Fruit fly (Drosophila melanogaster) whole organism, embryonic: Measurements from ENCODE around the gene SkpA.
A peak's percentile ranks its signal among the peaks of the same experiment; 100 is the strongest.

ENCODE experiments used
- Ada2b ChIP-seq: fragments of 200-800 bp; sonication (Bioruptor generic); IDR thresholded peaks from 2 replicates; pipeline ENCODE4 v1.3.6; 2022; ENCODE audit warnings: missing biosample characterization, missing genetic modification characterization
- Asciz ChIP-seq: fragments of 200-800 bp; sonication (Bioruptor generic); optimal IDR thresholded peaks from 2 replicates; lab custom pipeline; 2017; ENCODE audit warnings: missing biosample characterization, mild to moderate bottlenecking, missing genetic modification characterization, missing genetic modification reagents
- CG10267 ChIP-seq: fragments of 200-800 bp; sonication (Bioruptor generic); optimal IDR thresholded peaks from 2 replicates; lab custom pipeline; 2018; ENCODE audit warnings: missing biosample characterization, mild to moderate bottlenecking, missing genetic modification characterization, moderate library complexity
- CG10565 ChIP-seq: fragments of 200-800 bp; sonication (Bioruptor generic); optimal IDR thresholded peaks from 3 replicates; lab custom pipeline; 2016; ENCODE audit warnings: missing biosample characterization, mild to moderate bottlenecking, missing genetic modification characterization
- CG11560 ChIP-seq: fragments of 200-800 bp; sonication (Bioruptor generic); IDR thresholded peaks from 3 replicates; pipeline ENCODE4 v1.3.6; 2022; ENCODE audit warnings: missing biosample characterization, missing genetic modification characterization
- CG12299 ChIP-seq: fragments of 200-800 bp; sonication (Bioruptor generic); optimal IDR thresholded peaks from 2 replicates; lab custom pipeline; 2018; ENCODE audit warnings: missing biosample characterization, mild to moderate bottlenecking, missing genetic modification characterization
- CG2202 ChIP-seq: fragments of 200-800 bp; sonication (Bioruptor generic); optimal IDR thresholded peaks from 2 replicates; lab custom pipeline; 2018; ENCODE audit warnings: missing biosample characterization, mild to moderate bottlenecking, missing genetic modification characterization
- CG2889 ChIP-seq: fragments of 200-800 bp; sonication (Bioruptor generic); IDR thresholded peaks from 3 replicates; pipeline ENCODE4 v1.3.6; 2022; ENCODE audit warnings: missing biosample characterization, missing genetic modification characterization
- CG30020 ChIP-seq: fragments of 200-800 bp; optimal IDR thresholded peaks from 2 replicates; lab custom pipeline; 2019; ENCODE audit warnings: missing biosample characterization, mild to moderate bottlenecking, missing genetic modification characterization, moderate library complexity
- CG3065 ChIP-seq: fragments of 200-800 bp; sonication (Bioruptor generic); optimal IDR thresholded peaks from 2 replicates; lab custom pipeline; 2016; ENCODE audit warnings: missing biosample characterization, missing genetic modification characterization
- CG34422 ChIP-seq: fragments of 200-800 bp; sonication (Bioruptor generic); IDR thresholded peaks from 3 replicates; pipeline ENCODE4 v1.3.6; 2022; ENCODE audit warnings: missing biosample characterization, missing genetic modification characterization
- CG4617 ChIP-seq: fragments of 200-800 bp; sonication (Bioruptor generic); optimal IDR thresholded peaks from 3 replicates; lab custom pipeline; 2016; ENCODE audit warnings: missing biosample characterization, missing genetic modification characterization, borderline replicate concordance
- CG7372 ChIP-seq: fragments of 200-800 bp; sonication (Bioruptor generic); IDR thresholded peaks from 2 replicates; pipeline ENCODE4 v1.3.6; 2022; ENCODE audit warnings: missing biosample characterization, missing genetic modification characterization
- CG8388 ChIP-seq: fragments of 200-800 bp; sonication (Bioruptor generic); optimal IDR thresholded peaks from 2 replicates; lab custom pipeline; 2019; ENCODE audit warnings: missing biosample characterization, mild to moderate bottlenecking, missing genetic modification characterization, moderate library complexity
- CG8944 ChIP-seq: fragments of 200-800 bp; sonication (Bioruptor generic); optimal IDR thresholded peaks from 3 replicates; lab custom pipeline; 2016; ENCODE audit warnings: missing biosample characterization, missing genetic modification characterization
- CTCF ChIP-seq: fragments of 200-800 bp; sonication (Bioruptor generic); optimal IDR thresholded peaks from 2 replicates; lab custom pipeline; 2017; ENCODE audit warnings: missing biosample characterization, mild to moderate bottlenecking, missing genetic modification characterization, moderate library complexity
- D19B ChIP-seq: fragments of 200-800 bp; sonication (Bioruptor generic); optimal IDR thresholded peaks from 2 replicates; lab custom pipeline; 2017; ENCODE audit warnings: missing biosample characterization, mild to moderate bottlenecking, missing genetic modification characterization
- Dp ChIP-seq: fragments of 200-800 bp; sonication (Bioruptor generic); optimal IDR thresholded peaks from 2 replicates; lab custom pipeline; 2018; ENCODE audit warnings: missing biosample characterization, mild to moderate bottlenecking, missing genetic modification characterization, moderate library complexity
- Dref ChIP-seq: fragments of 200-800 bp; sonication (Bioruptor generic); IDR thresholded peaks from 2 replicates; pipeline ENCODE4 v1.3.6; 2022; ENCODE audit warnings: missing biosample characterization, missing genetic modification characterization
- Ets97D ChIP-seq: fragments of 200-800 bp; sonication (Bioruptor generic); optimal IDR thresholded peaks from 3 replicates; lab custom pipeline; 2016; ENCODE audit warnings: missing biosample characterization, missing genetic modification characterization
- Fer2 ChIP-seq: fragments of 200-800 bp; sonication (Bioruptor generic); optimal IDR thresholded peaks from 2 replicates; lab custom pipeline; 2018; ENCODE audit warnings: missing biosample characterization, mild to moderate bottlenecking, missing genetic modification characterization, moderate library complexity
- Hr3 ChIP-seq: fragments of 200-800 bp; sonication (Bioruptor generic); optimal IDR thresholded peaks from 3 replicates; lab custom pipeline; 2016; ENCODE audit warnings: missing biosample characterization, missing genetic modification characterization
- Max ChIP-seq: fragments of 200-800 bp; sonication (Bioruptor generic); optimal IDR thresholded peaks from 2 replicates; lab custom pipeline; 2016; ENCODE audit warnings: missing biosample characterization, mild to moderate bottlenecking, missing genetic modification characterization
- Med ChIP-seq: fragments of 200-800 bp; sonication (Bioruptor generic); peaks from one replicate; lab custom pipeline; 2016; ENCODE audit warnings: missing biosample characterization, missing genetic modification characterization, mild to moderate bottlenecking, inconsistent platforms, moderate library complexity
- Oli ChIP-seq: fragments of 200-800 bp; sonication (Bioruptor generic); optimal IDR thresholded peaks from 2 replicates; lab custom pipeline; 2018; ENCODE audit warnings: missing biosample characterization, mild to moderate bottlenecking, missing genetic modification characterization, moderate library complexity
- Pdp1 ChIP-seq, 2 experiments: fragments of 200-800 bp; sonication (Bioruptor generic); optimal IDR thresholded peaks; 3 replicates each; lab custom pipeline; 2016; ENCODE audit warnings: missing biosample characterization in 2 of 2, missing genetic modification characterization in 2 of 2, mild to moderate bottlenecking in 1 of 2, moderate library complexity in 1 of 2
- TFAM ChIP-seq: fragments of 200-800 bp; sonication (Bioruptor generic); optimal IDR thresholded peaks from 2 replicates; lab custom pipeline; 2017; ENCODE audit warnings: missing biosample characterization, missing genetic modification characterization, inconsistent platforms
- Trl ChIP-seq, 3 experiments: fragments of >200 bp in 2 of 3; fragments of 200-800 bp in 1 of 3; sonication (Bioruptor generic) in 1 of 3; optimal IDR thresholded peaks; 2 replicates in 1 of 3; 3 replicates in 2 of 3; lab custom pipeline; 2016 to 2017; ENCODE audit warnings: missing biosample characterization in 1 of 3, missing genetic modification characterization in 1 of 3
- Xrp1 ChIP-seq: fragments of 200-800 bp; sonication (Bioruptor generic); IDR thresholded peaks from 2 replicates; pipeline ENCODE4 v1.3.6; 2022; ENCODE audit warnings: missing biosample characterization, missing genetic modification characterization
- YL-1 ChIP-seq: fragments of 200-800 bp; sonication (Bioruptor generic); optimal IDR thresholded peaks from 3 replicates; lab custom pipeline; 2017; ENCODE audit warnings: missing biosample characterization, mild to moderate bottlenecking, missing genetic modification characterization
- ase ChIP-seq: fragments of 200-800 bp; sonication (Bioruptor generic); IDR thresholded peaks from 3 replicates; pipeline ENCODE4 v1.3.6; 2022; ENCODE audit warnings: missing biosample characterization, missing genetic modification characterization
- ash1 ChIP-seq: fragments of 200-800 bp; sonication (Bioruptor generic); optimal IDR thresholded peaks from 2 replicates; lab custom pipeline; 2018; ENCODE audit warnings: missing biosample characterization, mild to moderate bottlenecking, missing genetic modification characterization
- az2 ChIP-seq: fragments of 200-800 bp; sonication (Bioruptor generic); optimal IDR thresholded peaks from 3 replicates; lab custom pipeline; 2016; ENCODE audit warnings: missing biosample characterization, missing genetic modification characterization
- cato ChIP-seq: fragments of 200-800 bp; sonication (Bioruptor generic); optimal IDR thresholded peaks from 2 replicates; lab custom pipeline; 2016; ENCODE audit warnings: missing biosample characterization, missing genetic modification characterization, borderline replicate concordance
- da ChIP-seq: fragments of 200-800 bp; sonication (Bioruptor generic); optimal IDR thresholded peaks from 2 replicates; lab custom pipeline; 2016; ENCODE audit warnings: missing biosample characterization, missing genetic modification characterization
- ewg ChIP-seq: fragments of 200-800 bp; sonication (Bioruptor generic); optimal IDR thresholded peaks from 3 replicates; lab custom pipeline; 2017; ENCODE audit warnings: mild to moderate bottlenecking, missing biosample characterization, missing genetic modification reagents, missing genetic modification characterization
- gsb-n ChIP-seq: fragments of 200-800 bp; sonication (Bioruptor generic); optimal IDR thresholded peaks from 3 replicates; lab custom pipeline; 2018; ENCODE audit warnings: missing biosample characterization, mild to moderate bottlenecking, missing genetic modification characterization
- hb ChIP-seq: fragments of 200-800 bp; sonication (Bioruptor generic); IDR thresholded peaks from 3 replicates; pipeline ENCODE4 v1.3.6; 2022; ENCODE audit warnings: missing biosample characterization, missing genetic modification characterization; ENCODE audit not compliant: partially characterized antibody
- knrl ChIP-seq: fragments of 200-800 bp; sonication (Bioruptor generic); IDR thresholded peaks from 3 replicates; pipeline ENCODE4 v1.3.6; 2022; ENCODE audit warnings: missing biosample characterization, missing genetic modification characterization; ENCODE audit not compliant: partially characterized antibody
- luna ChIP-seq: fragments of 200-800 bp; sonication (Bioruptor generic); optimal IDR thresholded peaks from 2 replicates; lab custom pipeline; 2016; ENCODE audit warnings: missing biosample characterization, missing genetic modification characterization
- mam ChIP-seq: fragments of 200-800 bp; sonication (Bioruptor generic); optimal IDR thresholded peaks from 3 replicates; lab custom pipeline; 2016; ENCODE audit warnings: missing biosample characterization, missing genetic modification characterization
- nmo ChIP-seq: fragments of 200-800 bp; sonication (Bioruptor generic); optimal IDR thresholded peaks from 2 replicates; lab custom pipeline; 2018; ENCODE audit warnings: missing biosample characterization, mild to moderate bottlenecking, missing genetic modification characterization, moderate library complexity
- pnt ChIP-seq: fragments of 200-800 bp; sonication (Bioruptor generic); optimal IDR thresholded peaks from 3 replicates; lab custom pipeline; 2016; ENCODE audit warnings: missing biosample characterization, missing genetic modification characterization
- prd ChIP-seq, 3 experiments: fragments of >200 bp in 2 of 3; fragments of 200-800 bp in 1 of 3; sonication (Bioruptor generic) in 1 of 3; optimal IDR thresholded peaks in 2 of 3; IDR thresholded peaks in 1 of 3; 2 replicates in 2 of 3; 3 replicates in 1 of 3; pipeline versions ENCODE4 v1.3.6 to Lab custom; 2017 to 2022; ENCODE audit warnings: missing biosample characterization in 1 of 3, missing genetic modification characterization in 1 of 3
- scrt ChIP-seq: fragments of 200-800 bp; sonication (Bioruptor generic); optimal IDR thresholded peaks from 2 replicates; lab custom pipeline; 2018; ENCODE audit warnings: missing biosample characterization, mild to moderate bottlenecking, missing genetic modification characterization, moderate library complexity
- stc ChIP-seq: fragments of 200-800 bp; sonication (Bioruptor generic); IDR thresholded peaks from 2 replicates; pipeline ENCODE4 v1.3.6; 2022; ENCODE audit warnings: missing biosample characterization, missing genetic modification characterization
- tna ChIP-seq: fragments of 200-800 bp; sonication (Bioruptor generic); IDR thresholded peaks from 2 replicates; pipeline ENCODE4 v1.3.6; 2022; ENCODE audit warnings: missing biosample characterization, missing genetic modification characterization; ENCODE audit not compliant: partially characterized antibody
- vvl ChIP-seq: fragments of 200-800 bp; sonication (Bioruptor generic); IDR thresholded peaks from 2 replicates; pipeline ENCODE4 v1.3.6; 2022; ENCODE audit warnings: missing biosample characterization, missing genetic modification characterization
- wor ChIP-seq: fragments of 200-800 bp; sonication (Bioruptor generic); IDR thresholded peaks from 2 replicates; pipeline ENCODE4 v1.3.6; 2022; ENCODE audit warnings: missing biosample characterization, missing genetic modification characterization
- z ChIP-seq: fragments of 200-800 bp; sonication (Bioruptor generic); IDR thresholded peaks from 3 replicates; pipeline ENCODE4 v1.3.6; 2022; ENCODE audit warnings: missing biosample characterization, missing genetic modification characterization

SkpA gene

dm6 chrX:616761-617476, 39.0 kb upstream of the SkpA start (continued):
- peak; percentile 82 for TF ChIP-seq CG10267 (tag; lab: Kevin White, UChicago)
- TF ChIP-seq YL-1 (GFP tag; lab: Kevin White, UChicago) = peak; percentile 56
- TF ChIP-seq vvl (GFP tag; lab: Robert Waterston, UW) = no peak
- peak; percentile 70 for TF ChIP-seq Med
- TF ChIP-seq knrl = no peak
- no peak for TF ChIP-seq gsb-n (tag; lab: Kevin White, UChicago)
- TF ChIP-seq mam (GFP tag; lab: Kevin White, UChicago) = no peak
- TF ChIP-seq Asciz (GFP tag; lab: Kevin White, UChicago) = no peak
- no peak for TF ChIP-seq cato (GFP tag; lab: Kevin White, UChicago)
- no peak for TF ChIP-seq tna
- TF ChIP-seq Oli (tag; lab: Kevin White, UChicago) = no peak
- peak; percentile 7 to 53 for TF ChIP-seq Trl (optimal IDR thresholded peaks at IDR 0.05; lab: Kevin White, UChicago)
- TF ChIP-seq Trl (GFP tag; optimal IDR thresholded peaks at IDR 0.05; lab: Kevin White, UChicago) = no peak
- TF ChIP-seq scrt (GFP tag; lab: Kevin White, UChicago) = no peak
- TF ChIP-seq Fer2 (tag; lab: Kevin White, UChicago) = no peak
- TF ChIP-seq wor (GFP tag; lab: Robert Waterston, UW) = no peak
- peak in 1 of 2 experiments; percentile 13 for TF ChIP-seq Pdp1 (GFP tag; optimal IDR thresholded peaks at IDR 0.05; lab: Kevin White, UChicago)
- no peak for TF ChIP-seq CG8944 (GFP tag; lab: Kevin White, UChicago)
- TF ChIP-seq ash1 = no peak
- no peak for TF ChIP-seq CG3065 (GFP tag; lab: Kevin White, UChicago)
- TF ChIP-seq Hr3 (GFP tag; lab: Kevin White, UChicago) = no peak
- no peak for TF ChIP-seq da (GFP tag; lab: Kevin White, UChicago)
- TF ChIP-seq CG2202 = no peak
- no peak for TF ChIP-seq hb
- TF ChIP-seq Ets97D = peak; percentile 10
- TF ChIP-seq stc (GFP tag; lab: Robert Waterston, UW) = no peak
- peak; percentile 28; the same call in 1 of the 2 replicates for TF ChIP-seq Xrp1 (GFP tag; lab: Robert Waterston, UW)
- TF ChIP-seq luna (GFP tag; lab: Kevin White, UChicago) = no peak
- TF ChIP-seq ase (GFP tag; lab: Robert Waterston, UW) = no peak
- TF ChIP-seq z (GFP tag; lab: Robert Waterston, UW) = no peak
- no peak for TF ChIP-seq TFAM (GFP tag; lab: Kevin White, UChicago)
- TF ChIP-seq CG11560 = no peak
- TF ChIP-seq CG8388 = no peak
- no peak for TF ChIP-seq CG34422 (GFP tag; lab: Robert Waterston, UW)
- no peak for TF ChIP-seq ewg (GFP tag; lab: Kevin White, UChicago)
- TF ChIP-seq pnt (GFP tag; lab: Kevin White, UChicago) = no peak
- TF ChIP-seq CTCF (GFP tag; lab: Kevin White, UChicago) = no peak
- TF ChIP-seq Max (GFP tag; lab: Kevin White, UChicago) = no peak
- peak; percentile 44 for TF ChIP-seq CG4617 (GFP tag; lab: Kevin White, UChicago)
- TF ChIP-seq CG10565 (GFP tag; lab: Kevin White, UChicago) = no peak
- TF ChIP-seq D19B (GFP tag; lab: Kevin White, UChicago) = no peak
- TF ChIP-seq az2 (GFP tag; lab: Kevin White, UChicago) = no peak
- no peak for TF ChIP-seq CG30020
- no peak for TF ChIP-seq Dref (GFP tag; lab: Robert Waterston, UW)
- TF ChIP-seq nmo (GFP tag; lab: Kevin White, UChicago) = no peak
- no peak for TF ChIP-seq CG2889 (GFP tag; lab: Robert Waterston, UW)
- TF ChIP-seq prd (optimal IDR thresholded peaks at IDR 0.05; lab: Kevin White, UChicago) = no peak
- TF ChIP-seq prd (GFP tag; IDR thresholded peaks at IDR 0.05; lab: Robert Waterston, UW) = no peak
- TF ChIP-seq Ada2b (GFP tag; lab: Robert Waterston, UW) = no peak
- TF ChIP-seq CG12299 (tag; lab: Kevin White, UChicago) = no peak
- TF ChIP-seq Dp = peak; percentile 51
- no peak for TF ChIP-seq CG7372
